Fruit fly (Drosophila melanogaster): ENCODE data around the gene CG43736.

CG43736 gene

DNA sequence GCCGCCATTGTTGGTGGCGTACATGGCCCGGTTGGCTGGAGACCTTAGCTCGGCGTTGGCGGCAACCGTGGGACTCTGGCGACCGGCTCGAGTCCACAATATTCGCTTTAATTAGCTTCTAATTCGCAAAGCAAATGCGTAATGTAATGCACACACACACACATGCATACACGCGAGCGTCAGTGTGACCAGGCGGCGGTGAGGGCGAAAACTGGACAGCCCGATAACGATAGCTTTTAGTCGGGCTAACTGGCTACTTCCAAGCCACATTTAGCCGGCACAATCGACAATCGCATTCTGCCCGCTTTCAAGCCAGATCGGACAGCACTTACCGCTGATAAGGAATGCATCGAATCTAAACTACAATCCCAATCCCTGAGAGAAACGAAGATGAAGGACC lies 43.0 kb upstream of the CG43736 start, which contains the start of the genes Nf-YC and xit (continued):
- TF ChIP-seq CG12942 (GFP tag; optimal IDR thresholded peaks at IDR 0.05) (no peak), CG11085 (GFP tag; IDR thresholded peaks at IDR 0.05) (no peak), Taf1 (GFP tag; IDR thresholded peaks at IDR 0.05) (no peak)

DNA sequence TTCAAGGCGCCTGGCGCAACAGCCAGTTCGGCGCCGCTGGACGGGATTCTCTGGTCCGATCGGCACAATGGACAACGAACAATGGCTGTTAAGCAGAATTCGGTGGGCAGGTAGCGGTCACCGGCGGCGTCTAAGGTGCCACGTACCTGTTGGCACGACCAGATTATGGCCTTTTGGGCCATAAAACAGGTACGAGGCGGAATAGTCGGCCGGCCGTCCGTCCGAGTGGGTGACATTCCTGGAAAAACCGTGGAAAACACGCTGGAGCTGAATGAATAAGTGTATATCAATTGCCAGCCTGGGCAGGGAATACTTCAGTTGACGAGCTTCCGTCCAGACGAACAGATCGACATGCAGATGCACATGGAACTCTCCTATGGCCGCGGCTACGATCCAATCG lies 40.8 kb upstream of the CG43736 start, which contains the start of gene Atx-1:
Gene Atx-1, plus strand, starts transcription at position 301 of the 400 bp plus-strand sequence.
- TF ChIP-seq maf-S (GFP tag; optimal IDR thresholded peaks at IDR 0.05) (no peak), CG15479 (GFP tag; optimal IDR thresholded peaks at IDR 0.05) (peak; percentile 52)

DNA sequence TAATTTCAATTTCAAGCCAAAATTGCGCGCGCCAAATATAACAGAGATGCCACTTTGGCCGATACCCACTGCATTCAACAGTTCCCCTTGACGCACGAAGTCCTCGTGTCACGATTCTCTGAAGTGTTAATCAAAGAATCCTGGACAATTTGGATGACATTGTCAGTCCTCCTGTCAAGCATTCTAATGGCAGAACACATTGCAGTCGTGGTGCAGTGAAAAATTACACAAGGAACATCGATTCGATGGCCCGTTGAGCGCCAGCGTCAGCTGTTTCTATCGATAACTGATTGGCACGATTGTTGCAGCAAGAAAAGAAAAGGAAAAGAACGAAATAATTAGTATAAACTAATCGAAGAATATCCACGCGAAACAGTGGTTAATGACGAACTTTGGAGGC lies 39.5 kb upstream of the CG43736 start, which contains the start of gene nonC:
Gene nonC, plus strand, starts transcription at position 294 of the 400 bp plus-strand sequence.
- peak; percentile 87 for TF ChIP-seq nerfin-2 (GFP tag; IDR thresholded peaks at IDR 0.05; ENCODE audit: partially characterized antibody)
- TF ChIP-seq ham (GFP tag; IDR thresholded peaks at IDR 0.05) = no peak
- TF ChIP-seq Dll (GFP tag; IDR thresholded peaks at IDR 0.05; ENCODE audit: partially characterized antibody) = peak; percentile 95
- peak; percentile 86 for TF ChIP-seq CG42726 (GFP tag; IDR thresholded peaks at IDR 0.05; ENCODE audit: partially characterized antibody)
- TF ChIP-seq ssp (GFP tag; IDR thresholded peaks at IDR 0.05) = peak; percentile 33; the same call in 1 of the 2 replicates
- TF ChIP-seq inv (GFP tag; IDR thresholded peaks at IDR 0.05; ENCODE audit: partially characterized antibody) = peak; percentile 88
- TF ChIP-seq Vsx1 (GFP tag; optimal IDR thresholded peaks at IDR 0.05) = no peak
- no peak for TF ChIP-seq CG1602 (GFP tag; optimal IDR thresholded peaks at IDR 0.05)
- TF ChIP-seq Dp (GFP tag; optimal IDR thresholded peaks at IDR 0.05) = peak; percentile 82
- TF ChIP-seq CG16813 (GFP tag; IDR thresholded peaks at IDR 0.05; ENCODE audit: partially characterized antibody) = peak; percentile 90
- TF ChIP-seq prd (optimal IDR thresholded peaks at IDR 0.05) = no peak
- no peak for TF ChIP-seq prd (GFP tag; IDR thresholded peaks at IDR 0.05)
- TF ChIP-seq Opbp (GFP tag; IDR thresholded peaks at IDR 0.05; ENCODE audit: partially characterized antibody) = peak; percentile 76
- TF ChIP-seq luna (GFP tag; optimal IDR thresholded peaks at IDR 0.05) = no peak
- TF ChIP-seq CG9797 (GFP tag; optimal IDR thresholded peaks at IDR 0.05) = peak; percentile 55
- peak; percentile 89 for TF ChIP-seq CG34224 (GFP tag; IDR thresholded peaks at IDR 0.05; ENCODE audit: partially characterized antibody)
- no peak for TF ChIP-seq Max (GFP tag; optimal IDR thresholded peaks at IDR 0.05)
- TF ChIP-seq CG12236 (GFP tag; optimal IDR thresholded peaks at IDR 0.05) = no peak
- TF ChIP-seq Sry-β (GFP tag; optimal IDR thresholded peaks at IDR 0.05) = peak; percentile 91
- no peak for TF ChIP-seq CG5245 (GFP tag; optimal IDR thresholded peaks at IDR 0.05)
- no peak for TF ChIP-seq CG15696 (tag; optimal IDR thresholded peaks at IDR 0.05)
- TF ChIP-seq E2f2 (GFP tag; IDR thresholded peaks at IDR 0.05) = peak; percentile 87
- TF ChIP-seq Dref (GFP tag; IDR thresholded peaks at IDR 0.05) = peak; percentile 67
- TF ChIP-seq CG14710 (tag; optimal IDR thresholded peaks at IDR 0.05) = peak; percentile 57
- TF ChIP-seq CG11723 (GFP tag; optimal IDR thresholded peaks at IDR 0.05) = no peak
- TF ChIP-seq CG5953 (GFP tag; IDR thresholded peaks at IDR 0.05) = no peak
- TF ChIP-seq CG2202 (tag; optimal IDR thresholded peaks at IDR 0.05) = no peak
- TF ChIP-seq phol (tag; optimal IDR thresholded peaks at IDR 0.05) = peak; percentile 34
- TF ChIP-seq bbx (GFP tag; IDR thresholded peaks at IDR 0.05; ENCODE audit: partially characterized antibody) = peak; percentile 85
- peak; percentile 51 for TF ChIP-seq MBD-R2 (GFP tag; IDR thresholded peaks at IDR 0.05)
- TF ChIP-seq MESR4 (GFP tag; optimal IDR thresholded peaks at IDR 0.05) = peak; percentile 62
- TF ChIP-seq CG17802 (tag; optimal IDR thresholded peaks at IDR 0.05) = peak; percentile 4
- no peak for TF ChIP-seq CG32772 (GFP tag; IDR thresholded peaks at IDR 0.05)
- no peak for TF ChIP-seq Mad (GFP tag; optimal IDR thresholded peaks at IDR 0.05)
- no peak for TF ChIP-seq pita (GFP tag; optimal IDR thresholded peaks at IDR 0.05)
- TF ChIP-seq row (GFP tag; IDR thresholded peaks at IDR 0.05) = peak; percentile 56
- no peak for TF ChIP-seq chif (GFP tag; optimal IDR thresholded peaks at IDR 0.05)
- TF ChIP-seq CG11085 (GFP tag; IDR thresholded peaks at IDR 0.05) = no peak
- TF ChIP-seq vnd (GFP tag; IDR thresholded peaks at IDR 0.05; ENCODE audit: partially characterized antibody) = peak; percentile 88
- TF ChIP-seq psq (GFP tag; optimal IDR thresholded peaks at IDR 0.05) = no peak
- TF ChIP-seq HLH4C (GFP tag; IDR thresholded peaks at IDR 0.05; ENCODE audit: partially characterized antibody) = peak; percentile 90
- peak; percentile 81 for TF ChIP-seq Sry-δ (GFP tag; optimal IDR thresholded peaks at IDR 0.05)

All from whole organism, embryonic.